Worm (Caenorhabditis elegans) whole organism, midembryonic: ENCODE data around the gene srt-18.

Experiments used
- cog-1 ChIP-seq: sonication (generic microtip); optimal IDR thresholded peaks from 2 replicates; lab custom pipeline; 2016; ENCODE audit warnings: missing genetic modification characterization, missing compliant biosample characterization
- flt-1 ChIP-seq: fragments of 200-800 bp; sonication (Bioruptor generic); IDR thresholded peaks from 2 replicates; pipeline ENCODE4 v1.3.6; 2022; ENCODE audit warnings: missing genetic modification characterization, missing compliant biosample characterization
- med-1 ChIP-seq: sonication (generic microtip); optimal IDR thresholded peaks from 2 replicates; lab custom pipeline; 2017; ENCODE audit warnings: missing genetic modification characterization, mild to moderate bottlenecking, missing compliant biosample characterization, antibody characterized with exemption, missing genetic modification reagents; ENCODE audit not compliant: insufficient read depth
- ref-1 ChIP-seq: fragments of 200-800 bp; sonication (Bioruptor generic); conservative IDR thresholded peaks from 2 replicates; pipeline ENCODE4 v1.3.6; 2022; ENCODE audit warnings: missing genetic modification reagents, missing genetic modification characterization, missing compliant biosample characterization
- tab-1 ChIP-seq: fragments of 200-800 bp; sonication (Bioruptor generic); IDR thresholded peaks from 2 replicates; pipeline ENCODE4 v1.3.6; 2022; ENCODE audit warnings: missing genetic modification characterization, missing compliant biosample characterization
- ztf-29 ChIP-seq: fragments of 200-800 bp; sonication (Bioruptor generic); IDR thresholded peaks from 2 replicates; pipeline ENCODE4 v1.3.6; 2022; ENCODE audit warnings: missing genetic modification reagents, missing genetic modification characterization, missing compliant biosample characterization

- TF ChIP-seq cog-1 (tag; lab: Kevin White, UChicago) = no peak
- no peak for TF ChIP-seq flt-1 (GFP tag; lab: Robert Waterston, UW)
- no peak for TF ChIP-seq tab-1 (GFP tag; lab: Robert Waterston, UW)
- no peak for TF ChIP-seq ztf-29
- no peak for TF ChIP-seq med-1
- no peak for TF ChIP-seq ref-1 (GFP tag; lab: Robert Waterston, UW)
Observed at ce11 chrV:8990194-8990649, 25.2 kb downstream of the srt-18 start, which contains the start of gene F59E11.7.
